Fruit fly (Drosophila melanogaster) whole organism, prepupa: ENCODE results near the gene RhoGAP19D.

ENCODE experiments used
- CG10631 ChIP-seq: fragments of 200-800 bp; sonication (Bioruptor generic); optimal IDR thresholded peaks from 2 replicates; lab custom pipeline; 2016; ENCODE audit warnings: missing biosample characterization, missing genetic modification characterization
- CG11294 ChIP-seq: fragments of 200-800 bp; sonication (Bioruptor generic); IDR thresholded peaks from 2 replicates; pipeline ENCODE4 v1.3.6; 2022; ENCODE audit warnings: missing biosample characterization, missing genetic modification characterization
- CG11762 ChIP-seq: fragments of 200-800 bp; sonication (Bioruptor generic); optimal IDR thresholded peaks from 3 replicates; lab custom pipeline; 2016; ENCODE audit warnings: missing biosample characterization, missing genetic modification characterization; ENCODE audit not compliant: insufficient read depth
- CG15336 ChIP-seq: fragments of 200-800 bp; sonication (Bioruptor generic); IDR thresholded peaks from 2 replicates; pipeline ENCODE4 v1.3.6; 2022; ENCODE audit warnings: missing biosample characterization, missing genetic modification characterization
- CG1621 ChIP-seq: fragments of 200-800 bp; sonication (Bioruptor generic); optimal IDR thresholded peaks from 3 replicates; lab custom pipeline; 2018; ENCODE audit warnings: missing biosample characterization, mild to moderate bottlenecking, missing genetic modification characterization
- CG16779 ChIP-seq: fragments of 200-800 bp; sonication (Bioruptor generic); optimal IDR thresholded peaks from 3 replicates; lab custom pipeline; 2017; ENCODE audit warnings: missing biosample characterization, mild to moderate bottlenecking, missing genetic modification characterization
- CG3032 ChIP-seq: fragments of 200-800 bp; optimal IDR thresholded peaks from 2 replicates; lab custom pipeline; 2019; ENCODE audit warnings: missing biosample characterization, mild to moderate bottlenecking, missing genetic modification characterization, moderate library complexity
- CG32006 ChIP-seq: fragments of 200-800 bp; sonication (Bioruptor generic); optimal IDR thresholded peaks from 3 replicates; lab custom pipeline; 2017; ENCODE audit warnings: missing biosample characterization, mild to moderate bottlenecking, missing genetic modification characterization
- CG34406 ChIP-seq: fragments of 200-800 bp; sonication (Bioruptor generic); optimal IDR thresholded peaks from 3 replicates; lab custom pipeline; 2016; ENCODE audit warnings: missing biosample characterization, missing genetic modification characterization
- CG3919 ChIP-seq: fragments of 200-800 bp; sonication (Bioruptor generic); optimal IDR thresholded peaks from 3 replicates; lab custom pipeline; 2016; ENCODE audit warnings: missing biosample characterization, missing genetic modification characterization
- CG4318 ChIP-seq: fragments of 200-800 bp; sonication (Bioruptor generic); optimal IDR thresholded peaks from 3 replicates; lab custom pipeline; 2017; ENCODE audit warnings: missing biosample characterization, mild to moderate bottlenecking, missing genetic modification characterization
- CG6163 ChIP-seq: fragments of 200-800 bp; sonication (Bioruptor generic); IDR thresholded peaks from 3 replicates; pipeline ENCODE4 v1.3.6; 2022; ENCODE audit warnings: missing biosample characterization, missing genetic modification characterization
- CG6276 ChIP-seq: fragments of 200-800 bp; sonication (Bioruptor generic); optimal IDR thresholded peaks from 2 replicates; lab custom pipeline; 2017; ENCODE audit warnings: missing biosample characterization, mild to moderate bottlenecking, missing genetic modification characterization
- CG6792 ChIP-seq: fragments of 200-800 bp; sonication (Bioruptor generic); optimal IDR thresholded peaks from 3 replicates; lab custom pipeline; 2016; ENCODE audit warnings: missing biosample characterization, missing genetic modification characterization
- CG8119 ChIP-seq: fragments of 200-800 bp; sonication (Bioruptor generic); IDR thresholded peaks from 3 replicates; pipeline ENCODE4 v1.3.6; 2022; ENCODE audit warnings: missing biosample characterization, missing genetic modification characterization
- CG8319 ChIP-seq: fragments of 200-800 bp; sonication (Bioruptor generic); optimal IDR thresholded peaks from 3 replicates; lab custom pipeline; 2016; ENCODE audit warnings: missing biosample characterization, missing genetic modification characterization
- Eip75B ChIP-seq: fragments of 200-800 bp; sonication (Bioruptor generic); optimal IDR thresholded peaks from 3 replicates; lab custom pipeline; 2016; ENCODE audit warnings: missing biosample characterization, missing genetic modification characterization
- Eip78C ChIP-seq: fragments of 200-800 bp; sonication (Bioruptor generic); peaks from one replicate; lab custom pipeline; 2016; ENCODE audit warnings: missing biosample characterization, missing genetic modification characterization
- Eip93F ChIP-seq: fragments of 200-800 bp; sonication (Bioruptor generic); optimal IDR thresholded peaks from 2 replicates; lab custom pipeline; 2016; ENCODE audit warnings: missing biosample characterization, mild to moderate bottlenecking, missing genetic modification characterization
- Ets21C ChIP-seq: fragments of 200-800 bp; sonication (Bioruptor generic); optimal IDR thresholded peaks from 3 replicates; lab custom pipeline; 2016; ENCODE audit warnings: missing biosample characterization, missing genetic modification characterization
- Ets96B ChIP-seq: fragments of 200-800 bp; optimal IDR thresholded peaks from 2 replicates; lab custom pipeline; 2019; ENCODE audit warnings: missing biosample characterization, mild to moderate bottlenecking, missing genetic modification characterization, moderate library complexity
- Gug ChIP-seq: fragments of 200-800 bp; sonication (Bioruptor generic); IDR thresholded peaks from 2 replicates; pipeline ENCODE4 v1.3.6; 2022; ENCODE audit warnings: missing biosample characterization, missing genetic modification characterization
- Hr38 ChIP-seq: sonication (Bioruptor generic); optimal IDR thresholded peaks from 2 replicates; lab custom pipeline; 2016; ENCODE audit warnings: missing biosample characterization, missing genetic modification characterization
- Hr4 ChIP-seq: fragments of 200-800 bp; sonication (Bioruptor generic); optimal IDR thresholded peaks from 3 replicates; lab custom pipeline; 2016; ENCODE audit warnings: missing biosample characterization, missing genetic modification characterization
- OdsH ChIP-seq: fragments of 200-800 bp; sonication (Bioruptor generic); optimal IDR thresholded peaks from 3 replicates; lab custom pipeline; 2016; ENCODE audit warnings: missing biosample characterization, missing genetic modification characterization
- Smox ChIP-seq: fragments of 200-800 bp; sonication (Bioruptor generic); optimal IDR thresholded peaks from 3 replicates; lab custom pipeline; 2016; ENCODE audit warnings: missing biosample characterization, missing genetic modification characterization
- Sox102F ChIP-seq: fragments of 200-800 bp; sonication (Bioruptor generic); optimal IDR thresholded peaks from 2 replicates; lab custom pipeline; 2016; ENCODE audit warnings: missing biosample characterization, mild to moderate bottlenecking, missing genetic modification characterization
- Sox14 ChIP-seq: fragments of 200-800 bp; sonication (Bioruptor generic); optimal IDR thresholded peaks from 3 replicates; lab custom pipeline; 2016; ENCODE audit warnings: missing biosample characterization, missing genetic modification characterization
- Sox15 ChIP-seq: fragments of 200-800 bp; sonication (Bioruptor generic); optimal IDR thresholded peaks from 3 replicates; lab custom pipeline; 2016; ENCODE audit warnings: missing biosample characterization, missing genetic modification characterization
- achi ChIP-seq: fragments of 200-800 bp; sonication (Bioruptor generic); optimal IDR thresholded peaks from 3 replicates; lab custom pipeline; 2016; ENCODE audit warnings: missing biosample characterization, missing genetic modification characterization
- acj6 ChIP-seq: fragments of 200-800 bp; sonication (Bioruptor generic); optimal IDR thresholded peaks from 3 replicates; lab custom pipeline; 2016; ENCODE audit warnings: missing biosample characterization, missing genetic modification characterization
- cyc ChIP-seq: fragments of 200-800 bp; sonication (Bioruptor generic); optimal IDR thresholded peaks from 3 replicates; lab custom pipeline; 2016; ENCODE audit warnings: missing biosample characterization, missing genetic modification characterization
- dsx ChIP-seq: fragments of 200-800 bp; optimal IDR thresholded peaks from 3 replicates; lab custom pipeline; 2019; ENCODE audit warnings: missing biosample characterization, mild to moderate bottlenecking, missing genetic modification characterization, moderate library complexity; ENCODE audit not compliant: poor library complexity, severe bottlenecking
- eg ChIP-seq: fragments of 200-800 bp; sonication (Bioruptor generic); IDR thresholded peaks from 3 replicates; pipeline ENCODE4 v1.3.6; 2022; ENCODE audit warnings: missing biosample characterization, missing genetic modification characterization
- esn ChIP-seq: fragments of 200-800 bp; sonication (Bioruptor generic); optimal IDR thresholded peaks from 2 replicates; lab custom pipeline; 2016; ENCODE audit warnings: missing biosample characterization, mild to moderate bottlenecking, missing genetic modification characterization, moderate library complexity
- fd59A ChIP-seq: fragments of 200-800 bp; sonication (Bioruptor generic); optimal IDR thresholded peaks from 2 replicates; lab custom pipeline; 2017; ENCODE audit warnings: missing biosample characterization, mild to moderate bottlenecking, missing genetic modification characterization, missing genetic modification reagents
- fd85E ChIP-seq: fragments of 200-800 bp; sonication (Bioruptor generic); optimal IDR thresholded peaks from 3 replicates; lab custom pipeline; 2016; ENCODE audit warnings: missing biosample characterization, missing genetic modification characterization
- fkh ChIP-seq: fragments of 200-800 bp; sonication (Bioruptor generic); optimal IDR thresholded peaks from 3 replicates; lab custom pipeline; 2017; ENCODE audit warnings: missing biosample characterization, mild to moderate bottlenecking, missing genetic modification characterization, moderate library complexity
- lz ChIP-seq: fragments of 200-800 bp; sonication (Bioruptor generic); optimal IDR thresholded peaks from 3 replicates; lab custom pipeline; 2016; ENCODE audit warnings: missing biosample characterization, missing genetic modification characterization
- pdm3 ChIP-seq: fragments of 200-800 bp; sonication (Bioruptor generic); optimal IDR thresholded peaks from 3 replicates; lab custom pipeline; 2016; ENCODE audit warnings: missing biosample characterization, missing genetic modification characterization
- salr ChIP-seq, 2 experiments: fragments of 200-800 bp; sonication (Bioruptor generic); optimal IDR thresholded peaks; 3 replicates each; lab custom pipeline; 2016 to 2018; ENCODE audit warnings: missing biosample characterization in 2 of 2, missing genetic modification characterization in 2 of 2, mild to moderate bottlenecking in 1 of 2
- ss ChIP-seq, 2 experiments: fragments of 200-800 bp; sonication (Bioruptor generic); optimal IDR thresholded peaks; 2 replicates in 1 of 2; 3 replicates in 1 of 2; lab custom pipeline; 2017 to 2018; ENCODE audit warnings: mild to moderate bottlenecking in 2 of 2, missing biosample characterization in 2 of 2, missing genetic modification characterization in 2 of 2, moderate library complexity in 1 of 2
- svp ChIP-seq: fragments of 200-800 bp; sonication (Bioruptor generic); peaks from one replicate; lab custom pipeline; 2016; ENCODE audit warnings: missing biosample characterization, missing genetic modification characterization
- topi ChIP-seq: fragments of 200-800 bp; sonication (Bioruptor generic); optimal IDR thresholded peaks from 3 replicates; lab custom pipeline; 2016; ENCODE audit warnings: missing biosample characterization, missing genetic modification characterization
- vri ChIP-seq: fragments of 200-800 bp; sonication (Bioruptor generic); optimal IDR thresholded peaks from 3 replicates; lab custom pipeline; 2016; ENCODE audit warnings: missing biosample characterization, mild to moderate bottlenecking, missing genetic modification characterization

RhoGAP19D gene

dm6 chrX:20524754-20525236 is 14.3 kb upstream of the RhoGAP19D start, which contains the start of gene Tak1 (continued):
- TF ChIP-seq acj6 (GFP tag; lab: Kevin White, UChicago) (peak; percentile 39), svp (peak; percentile 15), CG15336 (GFP tag; lab: Robert Waterston, UW) (no peak), fkh (GFP tag; lab: Kevin White, UChicago) (no peak), Eip75B (GFP tag; lab: Kevin White, UChicago) (peak; percentile 27), CG8319 (GFP tag; lab: Kevin White, UChicago) (peak; percentile 16), eg (GFP tag; lab: Robert Waterston, UW) (no peak), esn (GFP tag; lab: Kevin White, UChicago) (peak; percentile 54)

DNA sequence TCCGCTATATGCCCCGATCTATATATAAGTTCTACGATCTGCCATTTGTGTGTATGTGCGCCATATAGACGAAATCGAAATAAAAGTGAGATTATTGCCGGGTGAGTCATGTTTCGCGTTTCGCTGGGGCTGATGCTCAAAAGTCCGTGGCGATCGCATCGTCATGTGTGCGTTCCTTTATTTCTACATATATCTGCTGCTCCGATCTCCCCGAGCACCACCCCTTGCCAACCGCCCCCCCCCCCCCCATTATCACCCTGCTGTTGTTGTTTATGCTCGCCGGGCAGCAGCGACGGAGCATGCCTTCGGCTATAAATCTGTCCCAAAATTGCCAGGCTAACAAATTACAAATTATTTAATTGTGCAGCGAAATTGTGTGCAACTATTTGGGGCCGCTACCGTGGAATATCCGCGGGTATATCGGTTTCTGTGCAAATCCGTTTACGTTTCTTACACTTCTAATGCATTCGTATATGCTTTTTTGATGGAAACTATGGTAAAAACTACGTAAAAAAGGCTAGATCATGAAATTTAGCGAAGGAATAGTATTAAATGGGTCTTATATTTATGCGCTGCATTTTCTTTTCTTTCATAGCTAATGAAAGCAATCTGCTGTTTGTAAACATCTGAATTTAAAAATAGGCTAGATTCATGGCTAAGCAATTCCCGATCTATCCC is 9.3 kb upstream of the RhoGAP19D start:
- TF ChIP-seq Gug (GFP tag; lab: Robert Waterston, UW) (0 out of 2 replicates have a peak, but pooled peaks have one; percentile 26), lz (GFP tag; lab: Kevin White, UChicago) (no peak), Smox (no peak), Eip78C (no peak), CG1621 (no peak), CG8119 (peak; percentile 51; the same call in 1 of the 3 replicates), salr (GFP tag; optimal IDR thresholded peaks at IDR 0.05; lab: Kevin White, UChicago) (peak in 1 of 2 experiments; percentile 24), Hr38 (GFP tag; lab: Kevin White, UChicago) (no peak), OdsH (GFP tag; lab: Kevin White, UChicago) (peak; percentile 29), Sox102F (GFP tag; lab: Kevin White, UChicago) (no peak), CG15336 (GFP tag; lab: Robert Waterston, UW) (peak; percentile 42; the same call in 1 of the 2 replicates), cyc (GFP tag; lab: Kevin White, UChicago) (no peak), Eip93F (GFP tag; lab: Kevin White, UChicago) (no peak), esn (GFP tag; lab: Kevin White, UChicago) (no peak), CG4318 (peak; percentile 1), CG6276 (GFP tag; lab: Kevin White, UChicago) (peak; percentile 4), Hr4 (GFP tag; lab: Kevin White, UChicago) (peak; percentile 38), Ets21C (no peak), dsx (GFP tag; lab: Kevin White, UChicago) (no peak), CG32006 (GFP tag; lab: Kevin White, UChicago) (peak; percentile 53)
- TF ChIP-seq, all 60 proteins: peak for 9

DNA sequence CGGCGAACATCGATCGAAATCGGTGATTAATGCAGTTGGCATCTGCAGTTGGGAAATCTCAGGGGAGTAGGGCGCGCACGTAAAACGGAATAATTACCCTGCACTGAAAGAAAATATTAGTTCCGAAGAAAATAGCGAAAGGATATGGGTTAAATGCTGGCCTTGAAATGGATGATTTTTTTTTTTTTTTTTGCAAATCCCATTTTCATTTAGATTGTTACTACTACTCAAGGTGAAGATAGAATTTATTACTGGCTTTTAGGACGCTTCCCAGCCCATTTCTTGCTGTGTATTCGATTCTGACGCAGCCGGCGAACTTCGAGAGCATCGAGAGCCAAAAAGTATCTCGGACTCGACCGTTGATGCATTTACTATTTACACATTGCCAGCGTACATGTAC is 8.6 kb upstream of the RhoGAP19D start:
- TF ChIP-seq OdsH (GFP tag; lab: Kevin White, UChicago) (peak; percentile 76), fd85E (no peak), Smox (peak; percentile 75), Ets21C (peak; percentile 62), Gug (GFP tag; lab: Robert Waterston, UW) (peak; percentile 65), CG3032 (tag; lab: Kevin White, UChicago) (peak; percentile 25), CG6163 (GFP tag; lab: Robert Waterston, UW) (peak; percentile 78), achi (GFP tag; lab: Kevin White, UChicago) (peak; percentile 65), CG11762 (GFP tag; lab: Kevin White, UChicago) (peak; percentile 45), CG3919 (GFP tag; lab: Kevin White, UChicago) (peak; percentile 71), CG32006 (GFP tag; lab: Kevin White, UChicago) (peak; percentile 59), CG8119 (peak; percentile 71), CG6792 (peak; percentile 74), pdm3 (GFP tag; lab: Kevin White, UChicago) (peak; percentile 70), CG10631 (GFP tag; lab: Kevin White, UChicago) (peak; percentile 68), CG4318 (peak; percentile 16), Eip75B (GFP tag; lab: Kevin White, UChicago) (peak; percentile 74), CG11294 (peak; percentile 54), Sox14 (GFP tag; lab: Kevin White, UChicago) (peak; percentile 75), Ets96B (peak; percentile 46), fd59A (GFP tag; lab: Kevin White, UChicago) (peak; percentile 53), cyc (GFP tag; lab: Kevin White, UChicago) (peak; percentile 73), vri (GFP tag; lab: Kevin White, UChicago) (peak; percentile 39), ss (GFP tag; optimal IDR thresholded peaks at IDR 0.05; lab: Kevin White, UChicago) (peak in 1 of 2 experiments; percentile 4), Eip93F (GFP tag; lab: Kevin White, UChicago) (no peak), Sox15 (peak; percentile 65), topi (peak; percentile 80), CG34406 (GFP tag; lab: Kevin White, UChicago) (peak; percentile 63), CG16779 (no peak)
